Fruit fly (Drosophila melanogaster): Measurements from ENCODE around the gene rod.
A peak's percentile ranks its signal among the peaks of the same experiment; 100 is the strongest.

rod gene

DNA sequence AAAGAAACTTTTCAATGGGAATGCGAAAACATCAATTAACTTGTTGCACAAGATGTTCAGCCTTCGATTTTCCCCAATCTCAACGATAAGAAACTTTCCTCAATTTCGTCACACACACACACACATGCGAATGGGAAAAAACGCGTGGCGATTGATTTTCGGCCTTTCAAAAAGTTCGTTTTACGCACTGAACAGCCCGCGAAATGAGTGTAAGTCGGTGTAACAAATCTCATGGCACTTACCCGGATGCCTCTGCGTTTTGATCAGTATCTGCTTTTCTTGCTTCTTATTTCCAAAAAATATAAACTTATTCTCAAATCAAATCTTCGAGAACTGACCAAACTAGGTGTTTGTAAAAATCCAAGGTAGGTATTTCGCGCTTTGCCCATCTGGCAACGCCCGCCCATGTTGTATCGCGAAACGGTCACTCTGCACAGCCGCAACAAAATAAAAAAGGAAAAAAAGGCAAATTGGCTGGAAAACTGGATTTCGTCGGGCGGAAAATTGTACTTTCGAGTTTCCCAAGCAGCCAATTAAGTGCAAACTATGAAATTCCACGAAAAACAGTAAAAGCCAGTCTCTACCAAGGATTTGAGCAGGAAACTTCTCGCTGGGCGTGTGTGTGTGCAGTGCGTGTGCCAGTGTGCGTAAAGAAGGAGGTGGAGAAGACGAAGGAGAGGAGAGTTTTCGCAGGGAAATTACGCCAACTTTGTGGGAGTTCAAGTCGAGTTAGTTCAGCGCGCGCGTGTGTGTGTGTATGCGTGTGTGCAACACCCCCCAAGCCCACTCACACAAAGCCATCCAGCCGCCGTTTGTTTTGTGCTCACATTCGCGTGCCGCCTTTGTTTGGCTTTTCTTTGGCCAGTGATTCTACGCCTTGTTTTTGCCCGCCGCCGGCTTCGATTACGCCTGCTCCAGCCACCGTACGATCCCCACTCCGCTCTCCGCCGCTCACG is 30.2 kb downstream of the rod start, which contains the start of gene Med:
Med (plus strand) TSS at position 408 of the 956 bp plus-strand sequence.
- TF ChIP-seq br (GFP tag; optimal IDR thresholded peaks at IDR 0.05), result no peak
- TF ChIP-seq Sp1 (GFP tag; optimal IDR thresholded peaks at IDR 0.05), result peak; percentile 63
- TF ChIP-seq sv (GFP tag; optimal IDR thresholded peaks at IDR 0.05), result no peak
- no peak for TF ChIP-seq rgr (GFP tag; optimal IDR thresholded peaks at IDR 0.05)
- no peak for TF ChIP-seq dl (GFP tag; optimal IDR thresholded peaks at IDR 0.05; ENCODE audit: insufficient read depth in 1 of 2, partially characterized antibody in 2 of 2)
- TF ChIP-seq Dfd (GFP tag; optimal IDR thresholded peaks at IDR 0.05), result no peak
- no peak for TF ChIP-seq usp (GFP tag; optimal IDR thresholded peaks at IDR 0.05)
- TF ChIP-seq dmrt93B (GFP tag; optimal IDR thresholded peaks at IDR 0.05), result no peak
- TF ChIP-seq h (GFP tag; optimal IDR thresholded peaks at IDR 0.05), result peak; percentile 32
- peak; percentile 30 for TF ChIP-seq HLH106 (tag; optimal IDR thresholded peaks at IDR 0.05)
- no peak for TF ChIP-seq sage (GFP tag; optimal IDR thresholded peaks at IDR 0.05)
- no peak for TF ChIP-seq dsf (GFP tag; optimal IDR thresholded peaks at IDR 0.05; ENCODE audit: borderline replicate concordance)
- TF ChIP-seq Myc (optimal IDR thresholded peaks at IDR 0.05), result peak; percentile 28
- TF ChIP-seq Rel (GFP tag; optimal IDR thresholded peaks at IDR 0.05), result no peak
- TF ChIP-seq Rel (tag; optimal IDR thresholded peaks at IDR 0.05), result peak; percentile 45
- TF ChIP-seq jim (GFP tag; optimal IDR thresholded peaks at IDR 0.05), result no peak
- peak; percentile 48 for TF ChIP-seq N (GFP tag; optimal IDR thresholded peaks at IDR 0.05)
- peak; percentile 89 for TF ChIP-seq psq (GFP tag; optimal IDR thresholded peaks at IDR 0.05)

DNA sequence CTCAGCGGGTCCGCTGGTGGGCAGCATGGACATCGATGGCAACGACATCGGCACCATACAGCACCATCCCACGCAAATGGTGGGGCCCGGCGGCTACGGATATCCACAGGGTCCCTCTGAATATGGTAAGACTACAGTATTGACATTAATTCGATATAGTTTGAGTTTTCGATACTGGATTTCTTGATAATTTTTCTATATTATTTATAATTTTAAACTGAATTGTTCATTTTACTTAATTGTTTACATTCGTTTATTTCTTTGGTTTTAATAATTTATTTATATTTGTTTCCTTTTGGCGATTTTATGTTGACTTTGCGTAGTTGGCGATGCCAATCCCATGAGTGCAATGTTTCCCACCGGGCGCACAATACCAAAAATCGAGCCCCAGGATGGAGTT is 31.8 kb downstream of the rod start, which contains the start of gene CycG:
CycG (minus strand) TSS at position 101 of the 400 bp plus-strand sequence.
- TF ChIP-seq Mio (GFP tag; optimal IDR thresholded peaks at IDR 0.05), result no peak
- TF ChIP-seq Myc (optimal IDR thresholded peaks at IDR 0.05), result no peak
- no peak for TF ChIP-seq sage (GFP tag; optimal IDR thresholded peaks at IDR 0.05)
- no peak for TF ChIP-seq foxo (GFP tag; optimal IDR thresholded peaks at IDR 0.05)
- no peak for TF ChIP-seq sv (GFP tag; optimal IDR thresholded peaks at IDR 0.05)
- no peak for TF ChIP-seq ey (GFP tag; optimal IDR thresholded peaks at IDR 0.05)
- TF ChIP-seq CG9705 (GFP tag; optimal IDR thresholded peaks at IDR 0.05), result no peak
- no peak for TF ChIP-seq GATAd (GFP tag; optimal IDR thresholded peaks at IDR 0.05)
- no peak for TF ChIP-seq fru (GFP tag; optimal IDR thresholded peaks at IDR 0.05)
- TF ChIP-seq woc (GFP tag; optimal IDR thresholded peaks at IDR 0.05), result no peak
- TF ChIP-seq Dif (GFP tag; optimal IDR thresholded peaks at IDR 0.05; ENCODE audit: partially characterized antibody), result no peak
- no peak for TF ChIP-seq Abd-B (GFP tag; optimal IDR thresholded peaks at IDR 0.05)
- TF ChIP-seq N (GFP tag; optimal IDR thresholded peaks at IDR 0.05), result no peak
- no peak for TF ChIP-seq br (GFP tag; optimal IDR thresholded peaks at IDR 0.05)
- TF ChIP-seq Hnf4 (GFP tag; optimal IDR thresholded peaks at IDR 0.05), result no peak
- TF ChIP-seq Rel (GFP tag; optimal IDR thresholded peaks at IDR 0.05), result no peak
- no peak for TF ChIP-seq Rel (tag; optimal IDR thresholded peaks at IDR 0.05)
- TF ChIP-seq HLH106 (tag; optimal IDR thresholded peaks at IDR 0.05), result no peak
- no peak for TF ChIP-seq psq (GFP tag; optimal IDR thresholded peaks at IDR 0.05)

DNA sequence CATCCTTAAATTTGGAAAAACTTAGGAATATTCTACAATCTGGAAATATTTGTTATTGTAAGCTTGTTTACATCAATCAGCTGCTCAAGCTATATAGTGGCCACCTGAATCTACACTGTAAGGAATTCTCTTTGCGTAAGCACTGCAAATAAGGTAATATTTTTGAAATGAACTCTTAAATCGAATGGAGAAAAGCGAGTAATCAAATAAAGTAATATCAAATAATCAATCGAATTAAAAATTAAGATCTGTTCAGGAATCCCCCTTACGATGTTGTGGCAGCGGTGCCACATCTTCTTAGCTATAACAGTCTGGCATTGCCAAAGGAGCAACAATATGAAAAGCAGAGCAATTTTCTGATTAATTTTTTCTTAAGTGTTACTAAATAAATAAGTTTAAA is 35.2 kb downstream of the rod start, which contains the start of the genes Mnat9 and CG1792:
Mnat9 (minus strand) TSS at position 160 of the 400 bp plus-strand sequence.
CG1792 (plus strand) TSS at position 303 of the 400 bp plus-strand sequence.
- TF ChIP-seq Hr78 (GFP tag; optimal IDR thresholded peaks at IDR 0.05) (no peak), Hnf4 (GFP tag; optimal IDR thresholded peaks at IDR 0.05) (peak; percentile 99), lola (GFP tag; optimal IDR thresholded peaks at IDR 0.05) (no peak), Dif (GFP tag; optimal IDR thresholded peaks at IDR 0.05; ENCODE audit: partially characterized antibody) (no peak), HLH106 (tag; optimal IDR thresholded peaks at IDR 0.05) (peak; percentile 98), woc (GFP tag; optimal IDR thresholded peaks at IDR 0.05) (peak; percentile 96), Abd-B (GFP tag; optimal IDR thresholded peaks at IDR 0.05) (no peak), N (GFP tag; optimal IDR thresholded peaks at IDR 0.05) (no peak), GATAd (GFP tag; optimal IDR thresholded peaks at IDR 0.05) (peak; percentile 97), tai (GFP tag; optimal IDR thresholded peaks at IDR 0.05) (no peak), jim (GFP tag; optimal IDR thresholded peaks at IDR 0.05) (no peak), CG32264 (GFP tag; optimal IDR thresholded peaks at IDR 0.05) (peak; percentile 97), CrebA (GFP tag; optimal IDR thresholded peaks at IDR 0.05; ENCODE audit: borderline replicate concordance) (no peak), rgr (GFP tag; optimal IDR thresholded peaks at IDR 0.05) (peak; percentile 99), Myc (optimal IDR thresholded peaks at IDR 0.05) (no peak), Rel (GFP tag; optimal IDR thresholded peaks at IDR 0.05) (peak; percentile 68), Rel (tag; optimal IDR thresholded peaks at IDR 0.05) (peak; percentile 85), Jra (GFP tag; optimal IDR thresholded peaks at IDR 0.05) (peak; percentile 98), dl (GFP tag; optimal IDR thresholded peaks at IDR 0.05; ENCODE audit: insufficient read depth in 1 of 2, partially characterized antibody in 2 of 2) (no peak), OdsH (GFP tag; optimal IDR thresholded peaks at IDR 0.05) (peak; percentile 99), brk (GFP tag; optimal IDR thresholded peaks at IDR 0.05) (no peak), Sp1 (GFP tag; optimal IDR thresholded peaks at IDR 0.05) (peak; percentile 97), psq (GFP tag; optimal IDR thresholded peaks at IDR 0.05) (peak; percentile 97), pan (optimal IDR thresholded peaks at IDR 0.05) (no peak), br (GFP tag; optimal IDR thresholded peaks at IDR 0.05) (peak; percentile 98), CG9705 (GFP tag; optimal IDR thresholded peaks at IDR 0.05) (peak; percentile 91), Mio (GFP tag; optimal IDR thresholded peaks at IDR 0.05) (peak; percentile 94), h (GFP tag; optimal IDR thresholded peaks at IDR 0.05) (peak; percentile 99), usp (GFP tag; optimal IDR thresholded peaks at IDR 0.05) (no peak), Dfd (GFP tag; optimal IDR thresholded peaks at IDR 0.05) (no peak), sage (GFP tag; optimal IDR thresholded peaks at IDR 0.05) (peak; percentile 97), Hr83 (GFP tag; optimal IDR thresholded peaks at IDR 0.05; ENCODE audit: poor library complexity, severe bottlenecking) (peak; percentile 99), ey (GFP tag; optimal IDR thresholded peaks at IDR 0.05) (peak; percentile 99), foxo (GFP tag; optimal IDR thresholded peaks at IDR 0.05) (peak; percentile 95 to 99), sv (GFP tag; optimal IDR thresholded peaks at IDR 0.05) (peak; percentile 98), dmrt93B (GFP tag; optimal IDR thresholded peaks at IDR 0.05) (peak; percentile 97), dsf (GFP tag; optimal IDR thresholded peaks at IDR 0.05; ENCODE audit: borderline replicate concordance) (peak; percentile 97)
